Worm (Caenorhabditis elegans) whole organism, mixed stage, embryonic: ENCODE data around the gene sre-51.

Experiments
- M03D4.4 ChIP-seq: sonication (generic microtip); optimal IDR thresholded peaks from 2 replicates; lab custom pipeline; 2017; ENCODE audit warnings: mild to moderate bottlenecking, missing genetic modification characterization, missing compliant biosample characterization
- nhr-28 ChIP-seq: fragments of 150-350 bp; optimal IDR thresholded peaks from 2 replicates; lab custom pipeline; 2014; ENCODE audit warnings: missing biosample characterization, missing genetic modification characterization

ce11 chrII:12266797-12267196 is 44.9 kb upstream of the sre-51 start:
- TF ChIP-seq M03D4.4 (tag; lab: Kevin White, UChicago) (no peak), nhr-28 (tag; lab: Kevin White, UChicago) (no peak)
